Worm (Caenorhabditis elegans) whole organism, L4/young adult: Measurements from ENCODE around the gene T16D1.1.

Experiments
- W03F9.2 ChIP-seq: fragments of 150-350 bp; optimal IDR thresholded peaks from 2 replicates; lab custom pipeline; 2014; ENCODE audit warnings: missing biosample characterization, missing genetic modification characterization
- dao-5 ChIP-seq: sonication (generic microtip); optimal IDR thresholded peaks from 2 replicates; lab custom pipeline; 2016; ENCODE audit warnings: missing genotype, missing genetic modification characterization, moderate library complexity, missing compliant biosample characterization
- him-1 ChIP-seq: sonication (generic microtip); optimal IDR thresholded peaks from 2 replicates; lab custom pipeline; 2016; ENCODE audit warnings: missing genotype, missing genetic modification reagents, missing genetic modification characterization, missing compliant biosample characterization

T16D1.1 gene

ce11 chrII:5241560-5241959 is at the start of gene T16D1.1:
Gene T16D1.1, minus strand, starts transcription at chrII:5241660.
- TF ChIP-seq dao-5 (tag; lab: Kevin White, UChicago) (no peak), him-1 (no peak), W03F9.2 (tag; lab: Kevin White, UChicago) (no peak)

- no peak for TF ChIP-seq W03F9.2 (tag; lab: Kevin White, UChicago)
- TF ChIP-seq dao-5 (tag; lab: Kevin White, UChicago) = no peak
- no peak for TF ChIP-seq him-1
Observed at ce11 chrII:5291051-5291450, 49.6 kb upstream of the T16D1.1 start.

- TF ChIP-seq him-1 (no peak), W03F9.2 (tag; lab: Kevin White, UChicago) (no peak), dao-5 (tag; lab: Kevin White, UChicago) (no peak)
Observed at ce11 chrII:5289142-5289541, 47.7 kb upstream of the T16D1.1 start, which contains the start of gene ZK622.5. Gene ZK622.5, plus strand, starts transcription at chrII:5289442.

ce11 chrII:5285029-5285428 is 43.6 kb upstream of the T16D1.1 start, which contains the start of gene gur-5:
Gene gur-5, plus strand, starts transcription at chrII:5285329.
- no peak for TF ChIP-seq W03F9.2 (tag; lab: Kevin White, UChicago)
- TF ChIP-seq dao-5 (tag; lab: Kevin White, UChicago) = no peak
- TF ChIP-seq him-1 = no peak

ce11 chrII:5282740-5283281 is 41.4 kb upstream of the T16D1.1 start:
- TF ChIP-seq W03F9.2 (tag; lab: Kevin White, UChicago) (no peak), dao-5 (tag; lab: Kevin White, UChicago) (no peak), him-1 (no peak)

ce11 chrII:5282192-5282591 is 40.7 kb upstream of the T16D1.1 start, which contains the start of gene pmt-1:
Gene pmt-1, minus strand, starts transcription at chrII:5282523.
- TF ChIP-seq W03F9.2 (tag; lab: Kevin White, UChicago) = no peak
- no peak for TF ChIP-seq him-1
- TF ChIP-seq dao-5 (tag; lab: Kevin White, UChicago) = no peak

ce11 chrII:5281137-5281536 is 39.7 kb upstream of the T16D1.1 start:
- no peak for TF ChIP-seq dao-5 (tag; lab: Kevin White, UChicago)
- no peak for TF ChIP-seq W03F9.2 (tag; lab: Kevin White, UChicago)
- TF ChIP-seq him-1 = no peak

- TF ChIP-seq W03F9.2 (tag; lab: Kevin White, UChicago) = no peak
- TF ChIP-seq dao-5 (tag; lab: Kevin White, UChicago) = no peak
- TF ChIP-seq him-1 = no peak
Observed at ce11 chrII:5277780-5278179, 36.3 kb upstream of the T16D1.1 start.

- no peak for TF ChIP-seq dao-5 (tag; lab: Kevin White, UChicago)
- peak; percentile 50 for TF ChIP-seq him-1
- TF ChIP-seq W03F9.2 (tag; lab: Kevin White, UChicago) = no peak
Observed at ce11 chrII:5276736-5277135, 35.3 kb upstream of the T16D1.1 start.

ce11 chrII:5271729-5272322 is 30.4 kb upstream of the T16D1.1 start, which contains the start of gene drn-1:
Gene drn-1, minus strand, starts transcription at chrII:5271845.
- TF ChIP-seq W03F9.2 (tag; lab: Kevin White, UChicago) = no peak
- TF ChIP-seq dao-5 (tag; lab: Kevin White, UChicago) = no peak
- TF ChIP-seq him-1 = no peak

- TF ChIP-seq dao-5 (tag; lab: Kevin White, UChicago) (no peak), W03F9.2 (tag; lab: Kevin White, UChicago) (no peak), him-1 (no peak)
Observed at ce11 chrII:5268977-5269376, 27.5 kb upstream of the T16D1.1 start.

- TF ChIP-seq him-1 = no peak
- TF ChIP-seq W03F9.2 (tag; lab: Kevin White, UChicago) = no peak
- no peak for TF ChIP-seq dao-5 (tag; lab: Kevin White, UChicago)
Observed at ce11 chrII:5264650-5265049, 23.2 kb upstream of the T16D1.1 start.

ce11 chrII:5255435-5255834 is 14.0 kb upstream of the T16D1.1 start, which contains the start of gene frpr-4:
Gene frpr-4, minus strand, starts transcription at chrII:5255535.
- no peak for TF ChIP-seq W03F9.2 (tag; lab: Kevin White, UChicago)
- no peak for TF ChIP-seq him-1
- no peak for TF ChIP-seq dao-5 (tag; lab: Kevin White, UChicago)

- TF ChIP-seq him-1 (no peak), W03F9.2 (tag; lab: Kevin White, UChicago) (no peak), dao-5 (tag; lab: Kevin White, UChicago) (no peak)
Observed at ce11 chrII:5246791-5247361, 5.4 kb upstream of the T16D1.1 start, which contains the start of gene ptr-6. Gene ptr-6, minus strand, starts transcription at chrII:5246837.
